Worm (Caenorhabditis elegans) whole organism, young adult: ENCODE data around the gene clec-2.

Experiments
- B0336.3 ChIP-seq: fragments of 200-800 bp; sonication (Bioruptor generic); IDR thresholded peaks from 2 replicates; pipeline ENCODE4 v1.3.6; 2022; ENCODE audit warnings: missing genetic modification characterization, missing compliant biosample characterization
- F10E7.11 ChIP-seq: sonication (generic microtip); optimal IDR thresholded peaks from 2 replicates; lab custom pipeline; 2017; ENCODE audit warnings: mild to moderate bottlenecking, missing genetic modification characterization, moderate library complexity, missing compliant biosample characterization
- F52B5.7 ChIP-seq: sonication (generic microtip); optimal IDR thresholded peaks from 2 replicates; lab custom pipeline; 2016; ENCODE audit warnings: mild to moderate bottlenecking, missing genetic modification characterization, missing compliant biosample characterization
- K12H6.12 ChIP-seq: fragments of 200-800 bp; sonication (Bioruptor generic); optimal IDR thresholded peaks from 2 replicates; lab custom pipeline; 2018; ENCODE audit warnings: mild to moderate bottlenecking, missing genetic modification characterization, missing compliant biosample characterization
- T26A5.8 ChIP-seq: sonication (generic microtip); optimal IDR thresholded peaks from 2 replicates; lab custom pipeline; 2016; ENCODE audit warnings: missing genetic modification characterization, missing compliant biosample characterization
- Y53F4B.3 ChIP-seq: fragments of 200-800 bp; sonication (Bioruptor generic); IDR thresholded peaks from 2 replicates; pipeline ENCODE4 v1.3.6; 2022; ENCODE audit warnings: missing genetic modification reagents, missing genetic modification characterization, missing compliant biosample characterization
- Y53G8AR.9 ChIP-seq: fragments of 200-800 bp; sonication (Bioruptor generic); conservative IDR thresholded peaks from 2 replicates; pipeline ENCODE4 v1.3.6; 2022; ENCODE audit warnings: missing genetic modification reagents, missing genetic modification characterization, missing compliant biosample characterization
- Y56A3A.18 ChIP-seq: fragments of 200-800 bp; sonication (Bioruptor generic); IDR thresholded peaks from 2 replicates; pipeline ENCODE4 v1.3.6; 2022; ENCODE audit warnings: missing genetic modification reagents, missing genetic modification characterization, missing compliant biosample characterization
- attf-3 ChIP-seq: fragments of 200-800 bp; sonication (Bioruptor generic); conservative IDR thresholded peaks from 2 replicates; pipeline ENCODE4 v1.3.6; 2022; ENCODE audit warnings: missing genetic modification reagents, missing genetic modification characterization, missing compliant biosample characterization
- attf-6 ChIP-seq: fragments of 200-800 bp; sonication (Bioruptor generic); IDR thresholded peaks from 2 replicates; pipeline ENCODE4 v1.3.6; 2022; ENCODE audit warnings: missing genetic modification reagents, missing genetic modification characterization, missing compliant biosample characterization
- cebp-2 ChIP-seq: fragments of 200-800 bp; sonication (Bioruptor generic); IDR thresholded peaks from 2 replicates; pipeline ENCODE4 v1.3.6; 2022; ENCODE audit warnings: missing genetic modification characterization, missing compliant biosample characterization
- ceh-58 ChIP-seq: fragments of 200-800 bp; sonication (Bioruptor generic); IDR thresholded peaks from 2 replicates; pipeline ENCODE4 v1.3.6; 2022; ENCODE audit warnings: missing genetic modification characterization, missing compliant biosample characterization
- ceh-79 ChIP-seq: sonication (generic microtip); optimal IDR thresholded peaks from 2 replicates; lab custom pipeline; 2017; ENCODE audit warnings: mild to moderate bottlenecking, missing genetic modification characterization, missing compliant biosample characterization
- dox-1 ChIP-seq: fragments of 200-800 bp; sonication (Bioruptor generic); IDR thresholded peaks from 2 replicates; pipeline ENCODE4 v1.3.6; 2022; ENCODE audit warnings: missing genetic modification reagents, missing genetic modification characterization, missing compliant biosample characterization
- egrh-3 ChIP-seq: fragments of 200-800 bp; sonication (Bioruptor generic); IDR thresholded peaks from 2 replicates; pipeline ENCODE4 v1.3.6; 2022; ENCODE audit warnings: missing genetic modification reagents, missing genetic modification characterization, missing compliant biosample characterization
- fkh-3 ChIP-seq: sonication (generic microtip); optimal IDR thresholded peaks from 2 replicates; lab custom pipeline; 2016; ENCODE audit warnings: mild to moderate bottlenecking, missing genetic modification characterization, missing compliant biosample characterization
- hlh-26 ChIP-seq: fragments of 200-800 bp; sonication (Bioruptor generic); conservative IDR thresholded peaks from 2 replicates; pipeline ENCODE4 v1.3.6; 2022; ENCODE audit warnings: missing genetic modification reagents, missing genetic modification characterization, missing compliant biosample characterization
- lag-1 ChIP-seq: fragments of 200-800 bp; sonication (Bioruptor generic); IDR thresholded peaks from 2 replicates; pipeline ENCODE4 v1.3.6; 2022; ENCODE audit warnings: missing genetic modification reagents, missing genetic modification characterization, missing compliant biosample characterization
- let-526 ChIP-seq: fragments of 200-800 bp; sonication (Bioruptor generic); IDR thresholded peaks from 2 replicates; pipeline ENCODE4 v1.3.6; 2022; ENCODE audit warnings: missing genetic modification reagents, missing genetic modification characterization, missing compliant biosample characterization
- lin-40 ChIP-seq: sonication (generic microtip); optimal IDR thresholded peaks from 2 replicates; lab custom pipeline; 2016; ENCODE audit warnings: missing genetic modification characterization, mild to moderate bottlenecking, missing compliant biosample characterization, missing genotype, missing genetic modification reagents
- lir-1 ChIP-seq: fragments of 200-800 bp; sonication (Bioruptor generic); conservative IDR thresholded peaks from 2 replicates; pipeline ENCODE4 v1.3.6; 2022; ENCODE audit warnings: missing genetic modification reagents, missing genetic modification characterization, missing compliant biosample characterization
- lsy-27 ChIP-seq: sonication (generic microtip); optimal IDR thresholded peaks from 2 replicates; lab custom pipeline; 2017; ENCODE audit warnings: missing genetic modification characterization, mild to moderate bottlenecking, missing compliant biosample characterization, antibody characterized with exemption, missing genotype, borderline replicate concordance; ENCODE audit not compliant: insufficient read depth
- nhr-90 ChIP-seq: sonication (generic microtip); optimal IDR thresholded peaks from 2 replicates; lab custom pipeline; 2016; ENCODE audit warnings: missing genotype, mild to moderate bottlenecking, missing genetic modification characterization, missing compliant biosample characterization
- pbrm-1 ChIP-seq: fragments of 200-800 bp; sonication (Bioruptor generic); IDR thresholded peaks from 2 replicates; pipeline ENCODE4 v1.3.6; 2022; ENCODE audit warnings: missing genetic modification reagents, missing genetic modification characterization, missing compliant biosample characterization
- pha-4 ChIP-seq: fragments of 150-350 bp; sonication (generic microtip); optimal IDR thresholded peaks from 2 replicates; lab custom pipeline; 2014; ENCODE audit warnings: missing biosample characterization, missing genetic modification reagents, missing genetic modification characterization
- rec-8 ChIP-seq, 2 experiments: sonication (generic microtip); optimal IDR thresholded peaks; 2 replicates each; lab custom pipeline; 2016; ENCODE audit warnings: mild to moderate bottlenecking in 2 of 2, missing genetic modification characterization in 2 of 2, missing genetic modification reagents in 2 of 2, missing genotype in 2 of 2, missing biosample characterization in 1 of 2, missing compliant biosample characterization in 1 of 2, moderate library complexity in 1 of 2
- repo-1 ChIP-seq: sonication (generic microtip); optimal IDR thresholded peaks from 2 replicates; lab custom pipeline; 2017; ENCODE audit warnings: mild to moderate bottlenecking, missing genetic modification characterization, missing compliant biosample characterization
- sdz-38 ChIP-seq: sonication (generic microtip); optimal IDR thresholded peaks from 2 replicates; lab custom pipeline; 2016; ENCODE audit warnings: missing genotype, missing genetic modification characterization, missing compliant biosample characterization
- sea-2 ChIP-seq: fragments of 200-800 bp; sonication (Bioruptor generic); IDR thresholded peaks from 2 replicates; pipeline ENCODE4 v1.3.6; 2022; ENCODE audit warnings: missing genetic modification characterization, missing compliant biosample characterization
- snpc-1.1 ChIP-seq: sonication (generic microtip); optimal IDR thresholded peaks from 2 replicates; lab custom pipeline; 2017; ENCODE audit warnings: missing genetic modification characterization, mild to moderate bottlenecking, missing compliant biosample characterization, antibody characterized with exemption, moderate library complexity, missing genotype, missing genetic modification reagents; ENCODE audit not compliant: insufficient read depth
- snpc-3.4 ChIP-seq: sonication (generic microtip); optimal IDR thresholded peaks from 2 replicates; lab custom pipeline; 2017; ENCODE audit warnings: missing genetic modification characterization, mild to moderate bottlenecking, missing compliant biosample characterization, antibody characterized with exemption, moderate library complexity, missing genotype, missing genetic modification reagents
- snpc-4 ChIP-seq, 5 experiments: fragments of 150-350 bp in 1 of 5; sonication (generic microtip) in 4 of 5; optimal IDR thresholded peaks; 2 replicates each; lab custom pipeline; 2014 to 2018; ENCODE audit warnings: missing genetic modification characterization in 5 of 5, missing biosample characterization in 3 of 5, antibody characterized with exemption in 2 of 5, mild to moderate bottlenecking in 2 of 5, missing compliant biosample characterization in 2 of 5, missing genotype in 2 of 5, moderate library complexity in 2 of 5, missing genetic modification reagents in 1 of 5
- tbx-9 ChIP-seq: sonication (generic microtip); optimal IDR thresholded peaks from 2 replicates; lab custom pipeline; 2016; ENCODE audit warnings: borderline replicate concordance, missing genetic modification characterization, inconsistent platforms, missing compliant biosample characterization
- unc-62 ChIP-seq: fragments of 150-350 bp; optimal IDR thresholded peaks from 2 replicates; lab custom pipeline; 2014; ENCODE audit warnings: missing biosample characterization, missing genetic modification reagents, missing genetic modification characterization
- zfh-2 ChIP-seq: fragments of 200-800 bp; sonication (Bioruptor generic); conservative IDR thresholded peaks from 2 replicates; pipeline ENCODE4 v1.3.6; 2022; ENCODE audit warnings: missing genetic modification reagents, missing genetic modification characterization, missing compliant biosample characterization
- ztf-18 ChIP-seq: sonication (generic microtip); optimal IDR thresholded peaks from 2 replicates; lab custom pipeline; 2016; ENCODE audit warnings: missing genotype, mild to moderate bottlenecking, missing genetic modification characterization, missing compliant biosample characterization
- ztf-3 ChIP-seq: fragments of 200-800 bp; sonication (Bioruptor generic); optimal IDR thresholded peaks from 2 replicates; lab custom pipeline; 2018; ENCODE audit warnings: mild to moderate bottlenecking, missing genetic modification characterization, missing compliant biosample characterization

clec-2 gene

ce11 chrII:3045875-3046274 lies 22.6 kb upstream of the clec-2 start, which contains the start of gene sri-30:
Gene sri-30, plus strand, starts transcription at chrII:3046175.
- TF ChIP-seq Y53G8AR.9, result no peak
- no peak for TF ChIP-seq lin-40
- TF ChIP-seq lir-1 (GFP tag; lab: Robert Waterston, UW), result no peak
- TF ChIP-seq unc-62, result no peak
- TF ChIP-seq tbx-9 (tag; lab: Kevin White, UChicago), result no peak
- TF ChIP-seq B0336.3 (GFP tag; lab: Robert Waterston, UW), result no peak
- TF ChIP-seq ztf-18, result no peak
- no peak for TF ChIP-seq egrh-3
- no peak for TF ChIP-seq nhr-90 (tag; lab: Kevin White, UChicago)
- no peak for TF ChIP-seq F52B5.7 (tag; lab: Kevin White, UChicago)
- TF ChIP-seq K12H6.12 (tag; lab: Kevin White, UChicago), result no peak
- no peak for TF ChIP-seq rec-8 (tag; optimal IDR thresholded peaks at IDR 0.05; lab: Kevin White, UChicago)
- TF ChIP-seq pbrm-1 (GFP tag; lab: Robert Waterston, UW), result no peak

DNA sequence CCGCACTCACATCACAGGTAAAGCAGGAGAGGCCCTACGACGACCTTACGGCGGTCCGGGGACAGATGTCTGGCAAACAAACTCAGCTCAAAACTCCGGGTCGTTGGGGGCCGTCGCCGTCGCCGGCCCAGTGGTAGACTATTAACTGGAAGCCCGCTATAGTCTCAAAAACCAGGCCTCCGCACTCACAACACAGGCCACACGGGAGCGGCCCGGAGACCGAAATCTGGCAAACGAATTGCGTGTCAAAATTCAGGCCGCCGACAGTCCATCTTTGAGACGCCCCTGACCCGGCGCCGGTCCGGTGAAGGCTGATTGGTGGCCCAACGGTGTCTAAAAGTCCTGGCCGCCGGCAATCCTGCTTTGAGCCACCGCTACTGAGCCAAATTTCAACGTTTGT lies 22.2 kb upstream of the clec-2 start:
- TF ChIP-seq lsy-27 (tag; lab: Kevin White, UChicago), result no peak
- TF ChIP-seq ztf-3 (GFP tag; lab: Kevin White, UChicago), result no peak
- TF ChIP-seq attf-3 (GFP tag; lab: Robert Waterston, UW), result 0 out of 2 replicates have a peak, but pooled peaks have one; percentile 20
- peak; percentile 85 for TF ChIP-seq zfh-2 (GFP tag; lab: Robert Waterston, UW)
- TF ChIP-seq, all 124 proteins: peak for 2

DNA sequence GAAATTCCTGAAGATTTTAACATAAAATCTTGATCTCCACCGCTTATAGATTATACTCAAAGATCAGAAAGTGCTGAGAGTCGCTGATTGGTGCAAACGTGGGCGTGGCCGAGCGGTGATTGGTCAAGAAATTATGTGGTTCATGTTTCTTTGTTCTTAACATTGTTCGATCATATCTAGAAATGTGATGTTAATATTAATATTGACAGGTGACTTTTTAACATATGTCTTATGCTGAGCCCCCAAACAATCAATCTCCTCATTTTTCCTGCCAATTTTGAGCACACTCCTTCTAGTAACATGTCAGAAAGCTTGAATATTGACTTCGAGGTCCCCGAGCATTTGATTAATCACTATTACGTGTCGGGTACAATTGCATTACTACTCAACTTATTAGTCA lies 20.8 kb upstream of the clec-2 start, which contains the start of gene sri-29:
Gene sri-29 (plus strand): TSS at position 301 of the 400 bp plus-strand sequence.
- TF ChIP-seq F10E7.11 (tag; lab: Kevin White, UChicago), result no peak
- TF ChIP-seq T26A5.8 (tag; lab: Kevin White, UChicago), result no peak
- TF ChIP-seq ceh-79 (tag; lab: Kevin White, UChicago), result no peak
- no peak for TF ChIP-seq ceh-58 (GFP tag; lab: Robert Waterston, UW)
- no peak for TF ChIP-seq sea-2 (GFP tag; lab: Robert Waterston, UW)
- TF ChIP-seq Y53F4B.3, result no peak
- TF ChIP-seq dox-1 (GFP tag; lab: Robert Waterston, UW), result no peak
- no peak for TF ChIP-seq let-526
- no peak for TF ChIP-seq pha-4 (tag; lab: Kevin White, UChicago)
- TF ChIP-seq repo-1, result no peak

- TF ChIP-seq F10E7.11 (tag; lab: Kevin White, UChicago), result no peak
- no peak for TF ChIP-seq snpc-4 (GFP tag; optimal IDR thresholded peaks at IDR 0.05; lab: Kevin White, UChicago)
- no peak for TF ChIP-seq snpc-4 (tag; optimal IDR thresholded peaks at IDR 0.05; lab: Kevin White, UChicago)
- no peak for TF ChIP-seq snpc-1.1 (tag; lab: Kevin White, UChicago)
- TF ChIP-seq Y56A3A.18 (GFP tag; lab: Robert Waterston, UW), result no peak
- no peak for TF ChIP-seq hlh-26 (GFP tag; lab: Robert Waterston, UW)
- TF ChIP-seq sdz-38 (tag; lab: Kevin White, UChicago), result no peak
- TF ChIP-seq let-526, result no peak
- no peak for TF ChIP-seq attf-6
- no peak for TF ChIP-seq cebp-2 (GFP tag; lab: Robert Waterston, UW)
- TF ChIP-seq fkh-3 (tag; lab: Kevin White, UChicago), result no peak
- no peak for TF ChIP-seq lag-1 (GFP tag; lab: Robert Waterston, UW)
- TF ChIP-seq sea-2 (GFP tag; lab: Robert Waterston, UW), result no peak
- no peak for TF ChIP-seq snpc-3.4
Measured at ce11 chrII:3043358-3043757, 20.1 kb upstream of the clec-2 start, which contains the start of gene B0454.8. Gene B0454.8, minus strand, starts transcription at chrII:3043458.
